Fruit fly (Drosophila melanogaster): ENCODE results near the gene sov.
A peak's percentile ranks its signal among the peaks of the same experiment; 100 is the strongest.

sov gene

DNA sequence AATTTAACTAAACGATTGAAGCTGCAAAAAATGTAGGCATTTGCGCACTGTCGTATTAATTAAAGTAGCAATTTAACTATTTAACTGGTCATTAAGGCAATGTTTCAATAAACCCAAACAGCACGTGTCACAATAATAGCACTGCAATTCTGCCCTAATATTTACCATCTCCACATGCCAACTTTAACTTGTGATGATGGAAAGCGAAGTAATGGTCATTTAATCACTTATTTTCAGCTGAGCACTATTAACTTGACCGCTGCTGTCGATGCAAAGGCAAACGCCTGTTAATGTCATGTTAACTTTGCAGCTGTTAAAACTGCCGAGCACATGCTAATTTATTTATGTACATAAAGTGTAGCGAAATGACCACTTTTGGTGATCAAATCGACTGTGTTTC, 38.1 kb downstream of the sov start (continued):
- peak; percentile 81 for TF ChIP-seq CG13424 (tag; optimal IDR thresholded peaks at IDR 0.05)
- peak; percentile 72 for TF ChIP-seq wdn (GFP tag; IDR thresholded peaks at IDR 0.05)
- TF ChIP-seq Nf-YC (tag; optimal IDR thresholded peaks at IDR 0.05): peak; percentile 7

DNA sequence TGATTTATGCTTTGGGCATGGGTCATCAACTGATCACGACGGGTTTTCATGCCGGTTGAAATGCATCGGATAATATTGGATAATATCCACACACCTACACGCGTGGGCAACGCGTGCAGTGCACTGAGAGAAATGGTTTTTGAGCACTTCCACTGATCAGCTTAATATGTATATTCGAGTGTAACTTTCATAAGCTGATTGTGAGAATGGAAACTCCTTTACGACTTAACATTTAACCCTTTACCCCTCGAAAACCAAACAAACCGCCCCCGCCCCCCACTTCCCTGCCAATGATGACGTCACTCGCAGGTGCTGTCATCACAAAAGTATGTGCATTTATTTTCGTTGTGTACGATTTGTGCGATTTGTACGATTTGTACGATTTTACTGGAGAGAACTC, 38.7 kb downstream of the sov start:
- TF ChIP-seq Kr (GFP tag; optimal IDR thresholded peaks at IDR 0.05) (no peak), nmo (GFP tag; optimal IDR thresholded peaks at IDR 0.05) (peak; percentile 2), CG2678 (tag; optimal IDR thresholded peaks at IDR 0.05) (peak; percentile 6), Atf6 (GFP tag; IDR thresholded peaks at IDR 0.05) (peak; percentile 42; the same call in 1 of the 2 replicates), sug (tag; optimal IDR thresholded peaks at IDR 0.05) (no peak), hkb (optimal IDR thresholded peaks at IDR 0.05) (no peak), hkb (GFP tag; IDR thresholded peaks at IDR 0.05) (peak; percentile 50; the same call in 1 of the 2 replicates), stc (GFP tag; IDR thresholded peaks at IDR 0.05) (0 out of 2 replicates have a peak, but pooled peaks have one; percentile 22), Hr51 (GFP tag; optimal IDR thresholded peaks at IDR 0.05) (peak in 1 of 2 experiments; percentile 2), ATbp (GFP tag; optimal IDR thresholded peaks at IDR 0.05) (peak; percentile 32), sc (optimal IDR thresholded peaks at IDR 0.05) (no peak), sc (GFP tag; optimal IDR thresholded peaks at IDR 0.05) (no peak), dmrt99B (tag; optimal IDR thresholded peaks at IDR 0.05) (peak; percentile 49), ems (GFP tag; optimal IDR thresholded peaks at IDR 0.05) (no peak), prd (optimal IDR thresholded peaks at IDR 0.05) (no peak), prd (GFP tag; IDR thresholded peaks at IDR 0.05) (peak; percentile 37; the same call in 1 of the 3 replicates), sens-2 (GFP tag; IDR thresholded peaks at IDR 0.05) (no peak; the same call in 1 of the 2 replicates), CG1603 (tag; optimal IDR thresholded peaks at IDR 0.05) (peak; percentile 48), Ravus (GFP tag; IDR thresholded peaks at IDR 0.05) (no peak), D (optimal IDR thresholded peaks at IDR 0.05) (no peak), D (GFP tag; optimal IDR thresholded peaks at IDR 0.05) (peak; percentile 20), CG12942 (GFP tag; optimal IDR thresholded peaks at IDR 0.05) (no peak), CG2116 (GFP tag; optimal IDR thresholded peaks at IDR 0.05) (no peak), sisA (GFP tag; IDR thresholded peaks at IDR 0.05) (peak; percentile 31; the same call in 1 of the 2 replicates), Drgx (GFP tag; IDR thresholded peaks at IDR 0.05) (0 out of 2 replicates have a peak, but pooled peaks have one; percentile 21), CG5953 (GFP tag; IDR thresholded peaks at IDR 0.05) (peak; percentile 42; the same call in 1 of the 2 replicates), Ssrp (tag; optimal IDR thresholded peaks at IDR 0.05) (peak; percentile 42), CG4282 (GFP tag; optimal IDR thresholded peaks at IDR 0.05) (no peak), H2.0 (GFP tag; IDR thresholded peaks at IDR 0.05) (peak; percentile 27; the same call in 1 of the 2 replicates), Awh (GFP tag; IDR thresholded peaks at IDR 0.05) (peak; percentile 50; the same call in 1 of the 2 replicates), amos (GFP tag; IDR thresholded peaks at IDR 0.05; ENCODE audit: partially characterized antibody) (no peak), ash1 (GFP tag; optimal IDR thresholded peaks at IDR 0.05) (no peak), CG3065 (GFP tag; optimal IDR thresholded peaks at IDR 0.05) (no peak), CG6813 (GFP tag; optimal IDR thresholded peaks at IDR 0.05) (no peak), CG8290 (GFP tag; optimal IDR thresholded peaks at IDR 0.05) (no peak), CG8290 (tag; optimal IDR thresholded peaks at IDR 0.05) (peak in 1 of 2 experiments; percentile 2), CG4707 (GFP tag; optimal IDR thresholded peaks at IDR 0.05) (no peak), Scr (GFP tag; IDR thresholded peaks at IDR 0.05; ENCODE audit: partially characterized antibody) (no peak), slou (GFP tag; optimal IDR thresholded peaks at IDR 0.05) (no peak), CG8388 (GFP tag; optimal IDR thresholded peaks at IDR 0.05) (peak; percentile 7), CG8765 (GFP tag; IDR thresholded peaks at IDR 0.05) (no peak), CG15696 (tag; optimal IDR thresholded peaks at IDR 0.05) (no peak), ssp (GFP tag; IDR thresholded peaks at IDR 0.05) (0 out of 2 replicates have a peak, but pooled peaks have one; percentile 12), otp (GFP tag; IDR thresholded peaks at IDR 0.05) (0 out of 3 replicates have a peak, but pooled peaks have one; percentile 29), bsh (GFP tag; optimal IDR thresholded peaks at IDR 0.05) (peak in 1 of 2 experiments; percentile 26), ap (GFP tag; IDR thresholded peaks at IDR 0.05) (0 out of 2 replicates have a peak, but pooled peaks have one; percentile 17), ERR (GFP tag; optimal IDR thresholded peaks at IDR 0.05) (no peak)
